Worm (Caenorhabditis elegans) whole organism, late embryonic: ENCODE data around the gene srw-62.

Experiments used
- F13H6.1 ChIP-seq: sonication (generic microtip); optimal IDR thresholded peaks from 2 replicates; lab custom pipeline; 2016; ENCODE audit warnings: missing genetic modification characterization, missing compliant biosample characterization
- ama-1 ChIP-seq: fragments of 150-350 bp; optimal IDR thresholded peaks from 2 replicates; lab custom pipeline; 2014
- fkh-10 ChIP-seq: fragments of 150-350 bp; optimal IDR thresholded peaks from 2 replicates; lab custom pipeline; 2014; ENCODE audit warnings: missing biosample characterization, missing genetic modification reagents, missing genetic modification characterization
- pqm-1 ChIP-seq: sonication (generic microtip); optimal IDR thresholded peaks from 2 replicates; lab custom pipeline; 2016; ENCODE audit warnings: missing genetic modification characterization, missing compliant biosample characterization
- ref-2 ChIP-seq: sonication (generic microtip); optimal IDR thresholded peaks from 2 replicates; lab custom pipeline; 2016; ENCODE audit warnings: missing genetic modification characterization, missing compliant biosample characterization
- rnt-1 ChIP-seq: sonication (generic microtip); optimal IDR thresholded peaks from 2 replicates; lab custom pipeline; 2016; ENCODE audit warnings: missing genetic modification characterization, missing compliant biosample characterization
- tbx-2 ChIP-seq: sonication (generic microtip); optimal IDR thresholded peaks from 2 replicates; lab custom pipeline; 2016; ENCODE audit warnings: missing genetic modification characterization, missing compliant biosample characterization

DNA sequence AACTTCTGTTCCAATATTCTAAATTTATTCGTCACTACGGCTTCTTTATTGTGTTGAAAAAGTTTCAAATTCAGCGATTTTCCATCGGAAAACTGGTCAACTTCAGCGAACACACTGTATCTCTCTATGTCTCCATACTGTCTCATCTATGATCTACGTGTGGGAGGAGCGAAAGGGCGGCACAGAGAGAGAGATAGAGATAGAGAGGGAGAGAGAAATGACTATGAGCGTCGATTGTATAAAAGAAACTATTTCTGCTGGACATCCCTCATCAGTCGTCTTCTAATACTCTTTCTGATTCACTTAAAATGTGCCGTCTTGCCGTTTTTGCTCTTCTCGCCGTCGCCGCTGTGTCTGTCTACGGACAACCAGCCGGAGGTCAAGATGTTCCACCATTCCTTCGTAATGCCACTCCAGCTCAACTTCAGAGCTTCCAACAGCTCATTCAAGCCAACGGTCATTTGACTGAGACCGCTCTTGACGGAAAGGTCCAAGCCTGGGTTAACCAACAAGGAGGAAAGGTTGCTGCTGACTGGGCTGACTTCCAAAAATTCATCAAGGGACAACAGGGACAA is 34.8 kb upstream of the srw-62 start, which contains the start of gene srlf-1:
- TF ChIP-seq ama-1, result no peak
- TF ChIP-seq ref-2 (tag; lab: Kevin White, UChicago), result no peak
- TF ChIP-seq pqm-1, result no peak
- no peak for TF ChIP-seq fkh-10 (GFP tag; lab: Kevin White, UChicago)
- no peak for TF ChIP-seq F13H6.1 (tag; lab: Kevin White, UChicago)
- TF ChIP-seq rnt-1 (tag; lab: Kevin White, UChicago), result no peak
- no peak for TF ChIP-seq tbx-2 (tag; lab: Kevin White, UChicago)
